Worm (Caenorhabditis elegans) whole organism, dauer: ENCODE results near the gene pigt-1.

Experiments used
- unc-62 ChIP-seq: sonication (generic microtip); optimal IDR thresholded peaks from 2 replicates; lab custom pipeline; 2017; ENCODE audit warnings: missing biosample characterization, missing genetic modification reagents, missing genetic modification characterization

The pigt-1 gene

ce11 chrV:10958322-10958900, at the start of gene pigt-1:
TSS of gene pigt-1 (minus strand) at chrV:10958821.
- TF ChIP-seq unc-62: no peak

ce11 chrV:11007651-11008050, 49.0 kb upstream of the pigt-1 start:
- TF ChIP-seq unc-62: no peak

- no peak for TF ChIP-seq unc-62
Observed at ce11 chrV:11004094-11004493, 45.5 kb upstream of the pigt-1 start.

- no peak for TF ChIP-seq unc-62
Observed at ce11 chrV:11002434-11002833, 43.8 kb upstream of the pigt-1 start, which contains the start of gene F53B7.4. TSS of gene F53B7.4 (minus strand) at chrV:11002534.

ce11 chrV:11000650-11001049, 42.0 kb upstream of the pigt-1 start, which contains the start of gene isy-1:
TSS of gene isy-1 (minus strand) at chrV:11000699.
- no peak for TF ChIP-seq unc-62

ce11 chrV:10998797-10999196, 40.2 kb upstream of the pigt-1 start, which contains the start of gene F53B7.7:
TSS of gene F53B7.7 (plus strand) at chrV:10999097.
- TF ChIP-seq unc-62: no peak

ce11 chrV:10991789-10992188, 33.2 kb upstream of the pigt-1 start, which contains the start of gene frpr-9:
TSS of gene frpr-9 (plus strand) at chrV:10992089.
- no peak for TF ChIP-seq unc-62

DNA sequence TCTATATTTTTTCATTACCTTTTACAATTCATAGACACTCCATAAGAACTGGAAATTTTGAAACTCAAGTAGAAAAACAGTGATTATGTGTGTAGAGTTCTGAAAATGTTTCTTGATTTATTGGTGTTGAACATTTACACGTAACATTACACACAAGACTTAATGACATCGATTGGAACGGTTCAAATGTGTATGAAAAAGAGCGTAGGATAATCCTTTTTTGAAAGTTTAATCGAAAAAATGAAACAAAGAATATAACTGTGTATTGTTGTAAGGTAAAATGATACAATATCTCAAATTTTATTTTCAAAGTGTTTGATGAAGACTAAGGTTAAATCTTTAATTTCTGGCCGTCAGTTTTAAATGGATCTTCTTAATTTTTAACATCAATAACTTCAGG, 22.5 kb upstream of the pigt-1 start, which contains the start of gene fig-1:
Gene fig-1 (minus strand): TSS at position 101 of the 400 bp plus-strand sequence.
- TF ChIP-seq unc-62: no peak

- no peak for TF ChIP-seq unc-62
Observed at ce11 chrV:10975091-10975490, 16.5 kb upstream of the pigt-1 start.

ce11 chrV:10970930-10971329, 12.3 kb upstream of the pigt-1 start:
- TF ChIP-seq unc-62: no peak

- no peak for TF ChIP-seq unc-62
Observed at ce11 chrV:10970070-10970469, 11.4 kb upstream of the pigt-1 start, which contains the start of gene F17C11.22. TSS of gene F17C11.22 (minus strand) at chrV:10970170.

DNA sequence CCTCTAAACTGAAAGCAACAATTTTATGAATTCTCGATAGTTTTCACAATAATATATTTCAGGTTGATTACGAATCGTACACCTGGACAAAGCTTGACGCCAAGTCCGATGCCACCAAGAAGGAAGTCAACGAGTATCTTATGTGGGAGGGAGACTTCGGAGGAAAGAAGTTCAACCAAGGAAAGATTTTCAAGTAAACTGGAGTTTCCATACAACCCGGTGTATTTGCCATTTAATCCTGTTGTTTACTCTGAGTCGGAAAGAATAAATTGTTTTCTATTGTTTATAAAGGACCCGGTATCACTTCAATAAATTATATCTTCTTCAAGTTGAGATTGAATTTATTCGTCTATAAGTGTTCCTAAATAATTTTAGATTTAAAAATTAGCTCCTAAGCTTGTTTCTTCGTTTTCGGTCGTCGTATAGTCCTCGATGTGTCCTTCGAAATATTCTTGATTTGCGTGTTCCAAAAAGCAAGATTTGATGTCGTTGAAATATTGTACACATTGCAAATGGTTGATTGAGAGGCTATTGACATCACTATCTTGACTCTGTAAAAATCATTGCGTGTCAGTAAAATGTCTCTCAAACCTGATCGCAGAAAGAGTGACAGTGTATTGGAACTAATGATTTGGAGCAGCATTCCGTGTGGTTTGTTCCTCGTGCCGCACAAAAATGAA, 9.1 kb upstream of the pigt-1 start:
- no peak for TF ChIP-seq unc-62

ce11 chrV:10966874-10967273, 8.3 kb upstream of the pigt-1 start:
- no peak for TF ChIP-seq unc-62

- TF ChIP-seq unc-62: no peak
Observed at ce11 chrV:10965501-10965900, 6.9 kb upstream of the pigt-1 start, which contains the start of the genes ctf-4 and eef-1G. TSS of gene ctf-4 (minus strand) at chrV:10965539. TSS of gene eef-1G (plus strand) at chrV:10965719.

DNA sequence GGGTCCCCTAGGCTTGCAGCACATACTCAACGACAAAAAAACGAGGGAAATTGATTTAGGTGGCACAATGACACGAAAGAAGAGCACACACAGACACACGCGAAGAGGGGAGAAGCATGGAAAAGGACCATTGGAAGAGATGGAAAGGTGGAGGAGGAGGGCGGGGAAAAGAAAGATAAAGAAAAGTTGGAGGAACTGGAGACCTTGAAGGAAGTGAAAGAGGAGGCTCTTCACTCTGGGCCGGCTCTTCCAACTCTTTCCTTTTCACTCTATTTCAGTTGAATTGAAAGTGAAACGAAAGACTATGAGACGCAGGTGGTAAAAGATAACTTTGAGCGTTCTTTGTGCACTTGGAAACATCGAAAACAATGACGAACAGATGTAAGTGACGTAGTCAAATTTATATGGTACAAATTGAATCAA, 2.8 kb upstream of the pigt-1 start:
- no peak for TF ChIP-seq unc-62

DNA sequence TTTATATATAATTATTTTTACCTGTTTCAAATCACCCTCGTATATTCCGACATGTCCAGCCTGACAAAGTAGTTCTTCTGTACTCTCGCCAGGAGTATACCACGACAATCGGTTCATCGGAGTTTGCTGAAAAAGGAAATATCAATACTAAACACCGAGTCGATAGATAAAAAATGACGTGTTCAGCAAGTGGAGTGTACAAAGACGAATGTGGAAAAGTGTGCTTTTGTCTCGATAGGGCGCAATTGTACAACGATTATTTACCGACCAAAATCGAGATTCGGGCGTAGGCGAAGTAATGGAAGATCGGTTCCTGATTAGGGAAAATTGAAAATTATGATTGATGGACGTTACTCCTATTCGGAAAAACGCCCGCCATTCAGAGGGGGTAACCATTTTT, 1.9 kb upstream of the pigt-1 start, which contains the start of gene vps-36:
Gene vps-36 (minus strand): TSS at position 126 of the 400 bp plus-strand sequence.
- no peak for TF ChIP-seq unc-62

DNA sequence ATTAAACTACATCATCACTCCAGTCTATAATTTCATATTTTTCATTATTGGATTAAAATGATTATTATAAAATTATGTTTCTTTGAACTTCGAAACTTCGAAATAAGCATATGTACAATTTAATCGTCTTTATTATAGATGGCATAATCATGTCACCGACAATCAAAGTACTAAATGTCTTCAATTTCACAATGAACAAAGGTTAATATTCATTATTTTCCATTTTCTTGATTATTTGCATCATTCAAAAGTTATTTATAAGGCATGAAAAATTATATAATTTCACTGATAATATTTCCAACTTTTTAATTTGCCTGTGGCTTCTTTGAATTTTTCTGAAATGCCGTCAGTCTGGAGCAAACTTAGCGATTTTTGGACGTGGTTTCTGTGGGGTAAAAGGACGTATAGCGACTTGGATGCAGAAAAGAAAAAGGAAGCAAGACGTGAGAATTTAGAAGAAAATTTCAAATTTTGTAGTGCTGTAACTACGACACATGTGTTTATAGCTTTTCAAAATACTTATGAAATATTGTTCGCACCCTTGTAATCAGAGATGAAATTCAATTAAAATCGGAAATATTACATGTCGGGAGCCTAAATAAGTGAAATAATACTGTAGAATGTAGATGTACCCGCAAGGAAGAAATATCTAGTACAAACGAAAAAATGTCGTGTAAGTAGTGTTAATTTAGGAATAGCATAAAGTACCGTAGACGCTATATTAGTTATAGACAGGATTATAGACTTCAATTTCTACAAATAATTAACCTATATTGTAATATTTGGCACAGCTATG, 2.7 kb downstream of the pigt-1 start, which contains the start of gene F17C11.13:
Gene F17C11.13 (plus strand): TSS at position 243 of the 796 bp plus-strand sequence.
- TF ChIP-seq unc-62: no peak
